Fruit fly (Drosophila melanogaster) whole organism, embryonic: ENCODE measurements around the gene Fas3.

ENCODE experiments used
- Atf6 ChIP-seq: fragments of 200-800 bp; sonication (Bioruptor generic); IDR thresholded peaks from 2 replicates; pipeline ENCODE4 v1.3.6; 2022; ENCODE audit warnings: missing biosample characterization, missing genetic modification characterization
- BtbVII ChIP-seq: fragments of 200-800 bp; sonication (Bioruptor generic); optimal IDR thresholded peaks from 3 replicates; lab custom pipeline; 2017; ENCODE audit warnings: missing biosample characterization, mild to moderate bottlenecking, missing genetic modification characterization
- CG1024 ChIP-seq: fragments of 200-800 bp; sonication (Bioruptor generic); IDR thresholded peaks from 2 replicates; pipeline ENCODE4 v1.3.6; 2022; ENCODE audit warnings: missing biosample characterization, missing genetic modification characterization
- CG10543 ChIP-seq: fragments of 200-800 bp; sonication (Bioruptor generic); optimal IDR thresholded peaks from 3 replicates; lab custom pipeline; 2017; ENCODE audit warnings: missing biosample characterization, mild to moderate bottlenecking, missing genetic modification characterization, moderate library complexity
- CG12236 ChIP-seq: fragments of 200-800 bp; sonication (Bioruptor generic); optimal IDR thresholded peaks from 2 replicates; lab custom pipeline; 2016; ENCODE audit warnings: missing biosample characterization, missing genetic modification characterization
- CG12942 ChIP-seq: fragments of 200-800 bp; sonication (Bioruptor generic); optimal IDR thresholded peaks from 3 replicates; lab custom pipeline; 2016; ENCODE audit warnings: missing biosample characterization, missing genetic modification characterization
- CG13894 ChIP-seq: fragments of 200-800 bp; sonication (Bioruptor generic); optimal IDR thresholded peaks from 3 replicates; lab custom pipeline; 2018; ENCODE audit warnings: missing biosample characterization, mild to moderate bottlenecking, missing genetic modification characterization, moderate library complexity
- CG1529 ChIP-seq: fragments of 200-800 bp; sonication (Bioruptor generic); optimal IDR thresholded peaks from 3 replicates; lab custom pipeline; 2018; ENCODE audit warnings: missing biosample characterization, missing genetic modification characterization
- CG2199 ChIP-seq: fragments of 200-800 bp; sonication (Bioruptor generic); IDR thresholded peaks from 3 replicates; pipeline ENCODE4 v1.3.6; 2022; ENCODE audit warnings: missing biosample characterization, missing genetic modification characterization
- CG2678 ChIP-seq: fragments of 200-800 bp; sonication (Bioruptor generic); optimal IDR thresholded peaks from 3 replicates; lab custom pipeline; 2019; ENCODE audit warnings: missing biosample characterization, mild to moderate bottlenecking, missing genetic modification characterization, moderate library complexity
- CG31224 ChIP-seq: fragments of 200-800 bp; sonication (Bioruptor generic); IDR thresholded peaks from 2 replicates; pipeline ENCODE4 v1.3.6; 2022; ENCODE audit warnings: missing biosample characterization, missing genetic modification characterization
- CG31441 ChIP-seq: fragments of 200-800 bp; sonication (Bioruptor generic); IDR thresholded peaks from 2 replicates; pipeline ENCODE4 v1.3.6; 2022; ENCODE audit warnings: missing biosample characterization, missing genetic modification characterization
- CG32767 ChIP-seq: fragments of 200-800 bp; sonication (Bioruptor generic); IDR thresholded peaks from 2 replicates; pipeline ENCODE4 v1.3.6; 2022; ENCODE audit warnings: missing biosample characterization, missing genetic modification characterization
- CG32772 ChIP-seq: fragments of 200-800 bp; sonication (Bioruptor generic); IDR thresholded peaks from 2 replicates; pipeline ENCODE4 v1.3.6; 2022; ENCODE audit warnings: missing biosample characterization, missing genetic modification characterization
- CG3407 ChIP-seq: fragments of 200-800 bp; sonication (Bioruptor generic); optimal IDR thresholded peaks from 2 replicates; lab custom pipeline; 2018; ENCODE audit warnings: missing biosample characterization, mild to moderate bottlenecking, missing genetic modification characterization
- CG6254 ChIP-seq: fragments of 200-800 bp; sonication (Bioruptor generic); optimal IDR thresholded peaks from 3 replicates; lab custom pipeline; 2017; ENCODE audit warnings: mild to moderate bottlenecking, missing biosample characterization, missing genetic modification reagents, missing genetic modification characterization
- CG7839 ChIP-seq: fragments of 200-800 bp; sonication (Bioruptor generic); optimal IDR thresholded peaks from 3 replicates; lab custom pipeline; 2018; ENCODE audit warnings: missing biosample characterization, mild to moderate bottlenecking, missing genetic modification characterization, moderate library complexity
- Chrac-16 ChIP-seq: fragments of 200-800 bp; sonication (Bioruptor generic); optimal IDR thresholded peaks from 3 replicates; lab custom pipeline; 2016; ENCODE audit warnings: missing biosample characterization, missing genetic modification characterization
- Dip3 ChIP-seq: fragments of 200-800 bp; sonication (Bioruptor generic); optimal IDR thresholded peaks from 3 replicates; lab custom pipeline; 2016; ENCODE audit warnings: missing biosample characterization, missing genetic modification characterization
- HHEX ChIP-seq: fragments of 200-800 bp; sonication (Bioruptor generic); optimal IDR thresholded peaks from 3 replicates; lab custom pipeline; 2017; ENCODE audit warnings: missing biosample characterization, mild to moderate bottlenecking, missing genetic modification characterization, missing genetic modification reagents
- Hr51 ChIP-seq, 2 experiments: fragments of 200-800 bp; sonication (Bioruptor generic); optimal IDR thresholded peaks; 2 replicates in 1 of 2; 3 replicates in 1 of 2; lab custom pipeline; 2016 to 2018; ENCODE audit warnings: missing biosample characterization in 2 of 2, missing genetic modification characterization in 2 of 2, mild to moderate bottlenecking in 1 of 2, moderate library complexity in 1 of 2
- Hsf ChIP-seq: fragments of 200-800 bp; sonication (Bioruptor generic); optimal IDR thresholded peaks from 3 replicates; lab custom pipeline; 2016; ENCODE audit warnings: missing biosample characterization, missing genetic modification characterization
- Lim3 ChIP-seq: fragments of 200-800 bp; sonication (Bioruptor generic); IDR thresholded peaks from 2 replicates; pipeline ENCODE4 v1.3.6; 2022; ENCODE audit warnings: missing biosample characterization, missing genetic modification characterization
- Ptx1 ChIP-seq: fragments of 200-800 bp; sonication (Bioruptor generic); IDR thresholded peaks from 2 replicates; pipeline ENCODE4 v1.3.6; 2022; ENCODE audit warnings: missing biosample characterization, missing genetic modification characterization
- Sox102F ChIP-seq: fragments of 200-800 bp; sonication (Bioruptor generic); optimal IDR thresholded peaks from 2 replicates; lab custom pipeline; 2018; ENCODE audit warnings: missing biosample characterization, mild to moderate bottlenecking, missing genetic modification characterization, moderate library complexity
- ab ChIP-seq: fragments of 200-800 bp; sonication (Bioruptor generic); optimal IDR thresholded peaks from 2 replicates; lab custom pipeline; 2016; ENCODE audit warnings: missing biosample characterization, missing genetic modification characterization
- bcd ChIP-seq: fragments of 200-800 bp; sonication (Bioruptor generic); optimal IDR thresholded peaks from 2 replicates; lab custom pipeline; 2017; ENCODE audit warnings: missing biosample characterization, mild to moderate bottlenecking, missing genetic modification characterization
- cad ChIP-seq: fragments of >200 bp; optimal IDR thresholded peaks from 2 replicates; lab custom pipeline; 2017; ENCODE audit warnings: missing biosample characterization, missing genetic modification characterization
- chif ChIP-seq, 2 experiments: fragments of 200-800 bp; sonication (Bioruptor generic); optimal IDR thresholded peaks; 3 replicates each; lab custom pipeline; 2016; ENCODE audit warnings: missing biosample characterization in 2 of 2, missing genetic modification characterization in 2 of 2
- cwo ChIP-seq: fragments of 200-800 bp; sonication (Bioruptor generic); optimal IDR thresholded peaks from 3 replicates; lab custom pipeline; 2017; ENCODE audit warnings: missing biosample characterization, missing genetic modification characterization, mild to moderate bottlenecking, moderate library complexity, missing genetic modification reagents
- dati ChIP-seq: fragments of 200-800 bp; sonication (Bioruptor generic); IDR thresholded peaks from 2 replicates; pipeline ENCODE4 v1.3.6; 2022; ENCODE audit warnings: missing biosample characterization, missing genetic modification characterization
- dmrt99B ChIP-seq: fragments of 200-800 bp; sonication (Bioruptor generic); optimal IDR thresholded peaks from 2 replicates; lab custom pipeline; 2018; ENCODE audit warnings: missing biosample characterization, mild to moderate bottlenecking, missing genetic modification characterization, moderate library complexity
- dysf ChIP-seq: fragments of 200-800 bp; sonication (Bioruptor generic); IDR thresholded peaks from 3 replicates; pipeline ENCODE4 v1.3.6; 2022; ENCODE audit warnings: missing biosample characterization, missing genetic modification characterization
- eve ChIP-seq, 2 experiments: fragments of >200 bp; optimal IDR thresholded peaks; 2 replicates each; lab custom pipeline; 2017; ENCODE audit warnings: missing biosample characterization in 2 of 2, missing genetic modification characterization in 2 of 2
- hkb ChIP-seq, 2 experiments: fragments of 200-800 bp in 1 of 2; fragments of >200 bp in 1 of 2; sonication (Bioruptor generic) in 1 of 2; IDR thresholded peaks in 1 of 2; optimal IDR thresholded peaks in 1 of 2; 2 replicates each; pipeline versions ENCODE4 v1.3.6 to Lab custom; 2017 to 2022; ENCODE audit warnings: missing biosample characterization in 1 of 2, missing genetic modification characterization in 1 of 2
- hth ChIP-seq: fragments of >200 bp; optimal IDR thresholded peaks from 2 replicates; lab custom pipeline; 2017; ENCODE audit warnings: inconsistent platforms
- ind ChIP-seq: fragments of 200-800 bp; sonication (Bioruptor generic); optimal IDR thresholded peaks from 3 replicates; lab custom pipeline; 2016; ENCODE audit warnings: missing biosample characterization, missing genetic modification characterization
- jing ChIP-seq: fragments of 200-800 bp; sonication (Bioruptor generic); optimal IDR thresholded peaks from 2 replicates; lab custom pipeline; 2018; ENCODE audit warnings: missing biosample characterization, mild to moderate bottlenecking, missing genetic modification characterization
- lov ChIP-seq, 2 experiments: fragments of 200-800 bp in 1 of 2; fragments of >200 bp in 1 of 2; sonication (Bioruptor generic) in 1 of 2; IDR thresholded peaks in 1 of 2; optimal IDR thresholded peaks in 1 of 2; 2 replicates in 1 of 2; 3 replicates in 1 of 2; pipeline versions ENCODE4 v1.3.6 to Lab custom; 2017 to 2022; ENCODE audit warnings: missing biosample characterization in 1 of 2, missing genetic modification characterization in 1 of 2
- mam ChIP-seq: fragments of 200-800 bp; sonication (Bioruptor generic); optimal IDR thresholded peaks from 3 replicates; lab custom pipeline; 2016; ENCODE audit warnings: missing biosample characterization, missing genetic modification characterization
- nmo ChIP-seq: fragments of 200-800 bp; sonication (Bioruptor generic); optimal IDR thresholded peaks from 2 replicates; lab custom pipeline; 2018; ENCODE audit warnings: missing biosample characterization, mild to moderate bottlenecking, missing genetic modification characterization, moderate library complexity
- peb ChIP-seq: fragments of 200-800 bp; sonication (Bioruptor generic); IDR thresholded peaks from 2 replicates; pipeline ENCODE4 v1.3.6; 2022; ENCODE audit warnings: missing biosample characterization, missing genetic modification characterization
- pum ChIP-seq: fragments of 200-800 bp; sonication (Bioruptor generic); optimal IDR thresholded peaks from 2 replicates; lab custom pipeline; 2016; ENCODE audit warnings: missing biosample characterization, missing genetic modification characterization
- ranshi ChIP-seq: fragments of 200-800 bp; sonication (Bioruptor generic); IDR thresholded peaks from 2 replicates; pipeline ENCODE4 v1.3.6; 2022; ENCODE audit warnings: missing biosample characterization, missing genetic modification characterization
- sens ChIP-seq: fragments of 200-800 bp; sonication (Bioruptor generic); peaks from one replicate; lab custom pipeline; 2016; ENCODE audit warnings: missing biosample characterization, missing genetic modification characterization
- sisA ChIP-seq: fragments of 200-800 bp; sonication (Bioruptor generic); IDR thresholded peaks from 2 replicates; pipeline ENCODE4 v1.3.6; 2022; ENCODE audit warnings: missing biosample characterization, missing genetic modification characterization
- tap ChIP-seq: fragments of 200-800 bp; optimal IDR thresholded peaks from 3 replicates; lab custom pipeline; 2019; ENCODE audit warnings: missing biosample characterization, mild to moderate bottlenecking, missing genetic modification characterization, moderate library complexity
- tup ChIP-seq: fragments of 200-800 bp; sonication (Bioruptor generic); optimal IDR thresholded peaks from 2 replicates; lab custom pipeline; 2016; ENCODE audit warnings: missing biosample characterization, mild to moderate bottlenecking, missing genetic modification characterization, moderate library complexity
- tx ChIP-seq: fragments of 200-800 bp; sonication (Bioruptor generic); optimal IDR thresholded peaks from 2 replicates; lab custom pipeline; 2016; ENCODE audit warnings: missing biosample characterization, missing genetic modification characterization
- unpg ChIP-seq: fragments of 200-800 bp; sonication (Bioruptor generic); optimal IDR thresholded peaks from 3 replicates; lab custom pipeline; 2018; ENCODE audit warnings: missing biosample characterization, mild to moderate bottlenecking, missing genetic modification characterization, moderate library complexity

Gene Fas3

DNA sequence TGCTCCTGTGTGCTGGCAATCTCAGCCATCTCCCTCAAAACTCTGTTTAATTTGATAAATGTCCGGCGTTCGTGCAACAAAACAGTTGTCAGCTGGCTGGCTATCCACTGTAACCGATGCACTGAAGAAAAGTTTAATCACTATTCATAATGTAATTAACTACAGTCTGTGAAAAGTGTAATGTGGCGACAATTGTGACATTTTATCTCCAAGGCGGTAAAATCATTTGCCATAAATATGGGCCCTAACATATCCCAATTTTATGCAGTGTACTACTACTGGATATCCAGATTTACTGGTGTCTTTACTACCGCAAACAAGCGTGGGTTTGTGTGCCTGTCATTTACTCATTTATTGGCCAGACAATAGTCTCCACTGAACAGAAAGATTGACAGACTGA is 8.8 kb downstream of the Fas3 start (continued):
- TF ChIP-seq dysf (GFP tag; lab: Robert Waterston, UW) (peak; percentile 70), Hr51 (GFP tag; optimal IDR thresholded peaks at IDR 0.05; lab: Kevin White, UChicago) (peak in 1 of 2 experiments; percentile 41), CG32767 (GFP tag; lab: Robert Waterston, UW) (peak; percentile 17; the same call in 1 of the 2 replicates), CG32772 (GFP tag; lab: Robert Waterston, UW) (peak; percentile 44; the same call in 1 of the 2 replicates), sens (peak; percentile 81), CG12942 (GFP tag; lab: Kevin White, UChicago) (peak; percentile 14), CG6254 (peak; percentile 48), cad (GFP tag; lab: Kevin White, UChicago) (no peak), CG7839 (tag; lab: Kevin White, UChicago) (peak; percentile 26), dmrt99B (peak; percentile 64), CG31224 (GFP tag; lab: Robert Waterston, UW) (peak; percentile 11; the same call in 1 of the 2 replicates), CG2678 (tag; lab: Kevin White, UChicago) (peak; percentile 52), tup (GFP tag; lab: Kevin White, UChicago) (no peak), CG10543 (no peak), hkb (optimal IDR thresholded peaks at IDR 0.05; lab: Kevin White, UChicago) (no peak), hkb (GFP tag; IDR thresholded peaks at IDR 0.05; lab: Robert Waterston, UW) (peak; percentile 51; the same call in 1 of the 2 replicates), CG1024 (GFP tag; lab: Robert Waterston, UW) (peak; percentile 32; the same call in 1 of the 2 replicates), Ptx1 (GFP tag; lab: Robert Waterston, UW) (peak; percentile 71), BtbVII (GFP tag; lab: Kevin White, UChicago) (no peak), sisA (GFP tag; lab: Robert Waterston, UW) (peak; percentile 59; the same call in 1 of the 2 replicates), ab (GFP tag; lab: Kevin White, UChicago) (peak; percentile 8), CG13894 (tag; lab: Kevin White, UChicago) (no peak), CG1529 (peak; percentile 25), CG12236 (GFP tag; lab: Kevin White, UChicago) (no peak), Dip3 (GFP tag; lab: Kevin White, UChicago) (peak; percentile 14), eve (GFP tag; optimal IDR thresholded peaks at IDR 0.05; lab: Kevin White, UChicago) (peak in 1 of 2 experiments; percentile 30), ind (GFP tag; lab: Kevin White, UChicago) (peak; percentile 59), nmo (GFP tag; lab: Kevin White, UChicago) (no peak), unpg (peak; percentile 60), Chrac-16 (peak; percentile 25), tap (tag; lab: Kevin White, UChicago) (peak; percentile 1), peb (GFP tag; lab: Robert Waterston, UW) (no peak), lov (optimal IDR thresholded peaks at IDR 0.05; lab: Kevin White, UChicago) (no peak), lov (GFP tag; IDR thresholded peaks at IDR 0.05; lab: Robert Waterston, UW) (0 out of 3 replicates have a peak, but pooled peaks have one; percentile 31), CG2199 (0 out of 3 replicates have a peak, but pooled peaks have one; percentile 44), jing (GFP tag; lab: Kevin White, UChicago) (peak; percentile 3), cwo (GFP tag; lab: Kevin White, UChicago) (peak; percentile 19), pum (GFP tag; lab: Kevin White, UChicago) (peak; percentile 15), chif (GFP tag; optimal IDR thresholded peaks at IDR 0.05; lab: Kevin White, UChicago) (peak; percentile 18 to 33), Hsf (peak; percentile 45), mam (peak; percentile 49), HHEX (peak; percentile 6), bcd (GFP tag; lab: Kevin White, UChicago) (peak; percentile 20), hth (no peak), Sox102F (GFP tag; lab: Kevin White, UChicago) (peak; percentile 77), Atf6 (0 out of 2 replicates have a peak, but pooled peaks have one; percentile 50), ranshi (GFP tag; lab: Robert Waterston, UW) (0 out of 2 replicates have a peak, but pooled peaks have one; percentile 53), CG31441 (GFP tag; lab: Robert Waterston, UW) (peak; percentile 28; the same call in 1 of the 2 replicates), CG3407 (peak; percentile 49), dati (GFP tag; lab: Robert Waterston, UW) (0 out of 2 replicates have a peak, but pooled peaks have one; percentile 12), tx (GFP tag; lab: Kevin White, UChicago) (peak; percentile 24), Lim3 (GFP tag; lab: Robert Waterston, UW) (no peak)
